Worm (Caenorhabditis elegans) whole organism, late embryonic: Measurements from ENCODE around the gene F19H6.6.

Experiments used
- ceh-45 ChIP-seq: fragments of 200-800 bp; sonication (Bioruptor generic); IDR thresholded peaks from 2 replicates; pipeline ENCODE4 v1.3.6; 2022; ENCODE audit warnings: missing genetic modification reagents, missing genetic modification characterization, missing compliant biosample characterization
- lin-11 ChIP-seq: fragments of 200-800 bp; sonication (Bioruptor generic); optimal IDR thresholded peaks from 2 replicates; lab custom pipeline; 2018; ENCODE audit warnings: mild to moderate bottlenecking, missing genetic modification characterization, missing compliant biosample characterization
- nhr-232 ChIP-seq: sonication (generic microtip); optimal IDR thresholded peaks from 2 replicates; lab custom pipeline; 2016; ENCODE audit warnings: missing genetic modification characterization, missing compliant biosample characterization

- TF ChIP-seq ceh-45 (GFP tag; lab: Robert Waterston, UW) (no peak), lin-11 (tag; lab: Kevin White, UChicago) (no peak), nhr-232 (tag; lab: Kevin White, UChicago) (no peak)
Measured at ce11 chrX:12360444-12360843, at the start of gene F19H6.6, which contains the start of gene nspc-15.
